Worm (Caenorhabditis elegans) whole organism, L4 larva: ENCODE measurements around the gene ZK546.2.

Experiments used
- F26F4.8 ChIP-seq: fragments of 200-800 bp; sonication (Bioruptor generic); conservative IDR thresholded peaks from 2 replicates; pipeline ENCODE4 v1.3.6; 2022; ENCODE audit warnings: missing genetic modification characterization, missing compliant biosample characterization
- R02D3.7 ChIP-seq: fragments of 150-350 bp; sonication (generic microtip); optimal IDR thresholded peaks from 3 replicates; lab custom pipeline; 2014; ENCODE audit warnings: missing biosample characterization, missing genetic modification characterization
- Y48G9A.11 ChIP-seq: fragments of 200-800 bp; sonication (Bioruptor generic); IDR thresholded peaks from 2 replicates; pipeline ENCODE4 v1.3.6; 2022; ENCODE audit warnings: missing genetic modification reagents, missing genetic modification characterization, missing compliant biosample characterization
- Y75B8A.6 ChIP-seq: fragments of 200-800 bp; sonication (Bioruptor generic); IDR thresholded peaks from 2 replicates; pipeline ENCODE4 v1.3.6; 2022; ENCODE audit warnings: missing genetic modification reagents, missing genetic modification characterization, missing compliant biosample characterization
- ZK337.2 ChIP-seq: fragments of 200-800 bp; sonication (Bioruptor generic); IDR thresholded peaks from 2 replicates; pipeline ENCODE4 v1.3.6; 2022; ENCODE audit warnings: missing genetic modification reagents, missing genetic modification characterization, missing compliant biosample characterization
- aha-1 ChIP-seq: fragments of 150-350 bp; peaks from one replicate; lab custom pipeline; 2014; ENCODE audit warnings: missing biosample characterization, missing genetic modification characterization
- attf-4 ChIP-seq: sonication (generic microtip); optimal IDR thresholded peaks from 3 replicates; lab custom pipeline; 2017; ENCODE audit warnings: missing biosample characterization, missing genetic modification characterization
- ceh-20 ChIP-seq: fragments of 200-800 bp; sonication (Bioruptor generic); IDR thresholded peaks from 2 replicates; pipeline ENCODE4 v1.3.6; 2022; ENCODE audit warnings: missing genetic modification reagents, missing genetic modification characterization, missing compliant biosample characterization
- ceh-28 ChIP-seq: fragments of 150-350 bp; optimal IDR thresholded peaks from 2 replicates; lab custom pipeline; 2014; ENCODE audit warnings: missing biosample characterization, missing genetic modification reagents, missing genetic modification characterization
- ceh-32 ChIP-seq: sonication (generic microtip); optimal IDR thresholded peaks from 2 replicates; lab custom pipeline; 2016; ENCODE audit warnings: mild to moderate bottlenecking, missing genetic modification characterization, missing compliant biosample characterization; ENCODE audit not compliant: poor library complexity
- ceh-82 ChIP-seq: sonication (generic microtip); optimal IDR thresholded peaks from 2 replicates; lab custom pipeline; 2017; ENCODE audit warnings: missing biosample characterization, missing genetic modification characterization
- cey-2 ChIP-seq: sonication (generic microtip); optimal IDR thresholded peaks from 3 replicates; lab custom pipeline; 2017; ENCODE audit warnings: missing genetic modification characterization, mild to moderate bottlenecking, missing compliant biosample characterization, antibody characterized with exemption, borderline replicate concordance; ENCODE audit not compliant: insufficient read depth
- ctbp-1 ChIP-seq: fragments of 200-800 bp; sonication (Bioruptor generic); IDR thresholded peaks from 2 replicates; pipeline ENCODE4 v1.3.6; 2022; ENCODE audit warnings: missing genetic modification reagents, missing genetic modification characterization, missing compliant biosample characterization
- daf-16 ChIP-seq, 3 experiments: sonication (generic microtip); optimal IDR thresholded peaks; 2 replicates each; lab custom pipeline; 2016 to 2017; ENCODE audit warnings: missing genetic modification characterization in 3 of 3, missing genetic modification reagents in 3 of 3, mild to moderate bottlenecking in 2 of 3, missing compliant biosample characterization in 2 of 3, missing biosample characterization in 1 of 3, moderate library complexity in 1 of 3
- daf-19 ChIP-seq: fragments of 200-800 bp; sonication (Bioruptor generic); conservative IDR thresholded peaks from 2 replicates; pipeline ENCODE4 v1.3.6; 2022; ENCODE audit warnings: missing genetic modification characterization, missing compliant biosample characterization
- dmd-8 ChIP-seq: fragments of 200-800 bp; sonication (Bioruptor generic); IDR thresholded peaks from 2 replicates; pipeline ENCODE4 v1.3.6; 2022; ENCODE audit warnings: missing genetic modification characterization, missing compliant biosample characterization
- dpl-1 ChIP-seq: fragments of 150-350 bp; optimal IDR thresholded peaks from 2 replicates; lab custom pipeline; 2014; ENCODE audit warnings: missing biosample characterization, missing genetic modification reagents, missing genetic modification characterization
- dve-1 ChIP-seq: sonication (generic microtip); optimal IDR thresholded peaks from 2 replicates; lab custom pipeline; 2017; ENCODE audit warnings: antibody characterized with exemption, mild to moderate bottlenecking, missing genetic modification characterization, missing compliant biosample characterization; ENCODE audit not compliant: insufficient read depth
- egl-27 ChIP-seq: sonication (generic microtip); optimal IDR thresholded peaks from 3 replicates; lab custom pipeline; 2017; ENCODE audit warnings: missing biosample characterization, missing genetic modification reagents, missing genetic modification characterization
- fkh-10 ChIP-seq: fragments of 150-350 bp; optimal IDR thresholded peaks from 2 replicates; lab custom pipeline; 2014; ENCODE audit warnings: missing biosample characterization, missing genetic modification reagents, missing genetic modification characterization
- fos-1 ChIP-seq: fragments of 150-350 bp; optimal IDR thresholded peaks from 2 replicates; lab custom pipeline; 2014; ENCODE audit warnings: missing biosample characterization, missing genetic modification characterization
- hif-1 ChIP-seq, 2 experiments: sonication (generic microtip); optimal IDR thresholded peaks; 2 replicates each; lab custom pipeline; 2016 to 2017; ENCODE audit warnings: missing compliant biosample characterization in 2 of 2, missing genetic modification characterization in 2 of 2, missing genetic modification reagents in 2 of 2, missing genotype in 2 of 2, mild to moderate bottlenecking in 1 of 2
- hlh-11 ChIP-seq: fragments of 200-800 bp; sonication (Bioruptor generic); optimal IDR thresholded peaks from 2 replicates; lab custom pipeline; 2018; ENCODE audit warnings: mild to moderate bottlenecking, missing genetic modification characterization, missing compliant biosample characterization
- hlh-30 ChIP-seq: sonication (generic microtip); optimal IDR thresholded peaks from 2 replicates; lab custom pipeline; 2017; ENCODE audit warnings: antibody characterized with exemption, mild to moderate bottlenecking, missing genetic modification characterization, missing compliant biosample characterization; ENCODE audit not compliant: insufficient read depth
- lim-7 ChIP-seq: fragments of 200-800 bp; sonication (Bioruptor generic); IDR thresholded peaks from 2 replicates; pipeline ENCODE4 v1.3.6; 2022; ENCODE audit warnings: missing genetic modification characterization, missing compliant biosample characterization
- lin-13 ChIP-seq: fragments of 150-350 bp; optimal IDR thresholded peaks from 2 replicates; lab custom pipeline; 2014; ENCODE audit warnings: missing biosample characterization, missing genetic modification reagents, missing genetic modification characterization
- lin-38 ChIP-seq: fragments of 200-800 bp; sonication (Bioruptor generic); IDR thresholded peaks from 2 replicates; pipeline ENCODE4 v1.3.6; 2022; ENCODE audit warnings: missing genetic modification reagents, missing genetic modification characterization, missing compliant biosample characterization
- lin-39 ChIP-seq: fragments of 150-350 bp; optimal IDR thresholded peaks from 2 replicates; lab custom pipeline; 2014; ENCODE audit warnings: missing biosample characterization, missing genetic modification reagents, missing genetic modification characterization
- lsy-2 ChIP-seq, 2 experiments: fragments of 150-350 bp in 1 of 2; sonication (generic microtip) in 1 of 2; optimal IDR thresholded peaks; 2 replicates each; lab custom pipeline; 2014 to 2017; ENCODE audit warnings: missing biosample characterization in 2 of 2, missing genetic modification characterization in 2 of 2
- madf-5 ChIP-seq, 2 experiments: fragments of 200-800 bp; sonication (Bioruptor generic); IDR thresholded peaks; 2 replicates each; pipeline ENCODE4 v1.3.6; 2022; ENCODE audit warnings: missing compliant biosample characterization in 2 of 2, missing genetic modification characterization in 2 of 2
- madf-9 ChIP-seq: fragments of 200-800 bp; sonication (Bioruptor generic); conservative IDR thresholded peaks from 2 replicates; pipeline ENCODE4 v1.3.6; 2022; ENCODE audit warnings: missing genetic modification reagents, missing genetic modification characterization, missing compliant biosample characterization
- mdl-1 ChIP-seq, 2 experiments: fragments of 150-350 bp in 1 of 2; sonication (generic microtip) in 1 of 2; optimal IDR thresholded peaks; 2 replicates each; lab custom pipeline; 2014 to 2017; ENCODE audit warnings: missing biosample characterization in 2 of 2, missing genetic modification characterization in 2 of 2
- mxl-3 ChIP-seq: fragments of 200-800 bp; sonication (Bioruptor generic); optimal IDR thresholded peaks from 2 replicates; lab custom pipeline; 2018; ENCODE audit warnings: mild to moderate bottlenecking, missing genetic modification characterization, missing compliant biosample characterization
- nhr-10 ChIP-seq: fragments of 150-350 bp; optimal IDR thresholded peaks from 2 replicates; lab custom pipeline; 2014; ENCODE audit warnings: missing biosample characterization, missing genetic modification characterization
- nhr-102 ChIP-seq: sonication (generic microtip); optimal IDR thresholded peaks from 2 replicates; lab custom pipeline; 2016; ENCODE audit warnings: mild to moderate bottlenecking, missing genetic modification characterization, moderate library complexity, missing compliant biosample characterization
- nhr-41 ChIP-seq: fragments of 200-800 bp; sonication (Bioruptor generic); IDR thresholded peaks from 2 replicates; pipeline ENCODE4 v1.3.6; 2022; ENCODE audit warnings: missing genetic modification reagents, missing genetic modification characterization, missing compliant biosample characterization
- nhr-42 ChIP-seq: fragments of 200-800 bp; sonication (Bioruptor generic); IDR thresholded peaks from 2 replicates; pipeline ENCODE4 v1.3.6; 2022; ENCODE audit warnings: missing genetic modification characterization, missing compliant biosample characterization
- nhr-6 ChIP-seq: fragments of 150-350 bp; optimal IDR thresholded peaks from 2 replicates; lab custom pipeline; 2014; ENCODE audit warnings: missing biosample characterization, missing genetic modification characterization
- nhr-76 ChIP-seq: fragments of 150-350 bp; optimal IDR thresholded peaks from 2 replicates; lab custom pipeline; 2014; ENCODE audit warnings: missing biosample characterization, missing genetic modification characterization
- nhr-77 ChIP-seq: fragments of 150-350 bp; optimal IDR thresholded peaks from 2 replicates; lab custom pipeline; 2014; ENCODE audit warnings: missing biosample characterization, missing genetic modification characterization
- pqm-1 ChIP-seq: sonication (generic microtip); optimal IDR thresholded peaks from 2 replicates; lab custom pipeline; 2017; ENCODE audit warnings: missing biosample characterization, missing genetic modification characterization
- saeg-2 ChIP-seq: fragments of 200-800 bp; sonication (Bioruptor generic); IDR thresholded peaks from 2 replicates; pipeline ENCODE4 v1.3.6; 2022; ENCODE audit warnings: missing genetic modification reagents, missing genetic modification characterization, missing compliant biosample characterization
- snpc-1.2 ChIP-seq: fragments of 200-800 bp; sonication (Bioruptor generic); IDR thresholded peaks from 2 replicates; pipeline ENCODE4 v1.3.6; 2022; ENCODE audit warnings: missing genetic modification reagents, missing genetic modification characterization, missing compliant biosample characterization
- unc-130 ChIP-seq: sonication (generic microtip); optimal IDR thresholded peaks from 2 replicates; lab custom pipeline; 2016; ENCODE audit warnings: missing genetic modification reagents, missing genetic modification characterization, missing compliant biosample characterization
- zfp-3 ChIP-seq: fragments of 200-800 bp; sonication (Bioruptor generic); conservative IDR thresholded peaks from 2 replicates; pipeline ENCODE4 v1.3.6; 2022; ENCODE audit warnings: missing genetic modification reagents, missing genetic modification characterization, missing compliant biosample characterization
- zip-11 ChIP-seq: fragments of 200-800 bp; sonication (Bioruptor generic); IDR thresholded peaks from 2 replicates; pipeline ENCODE4 v1.3.6; 2022; ENCODE audit warnings: missing genetic modification characterization, missing compliant biosample characterization
- ztf-11 ChIP-seq: fragments of 150-350 bp; optimal IDR thresholded peaks from 2 replicates; lab custom pipeline; 2014; ENCODE audit warnings: missing biosample characterization, missing genetic modification characterization

Gene ZK546.2

ce11 chrII:4992977-4993376 is 47.1 kb downstream of the ZK546.2 start, which contains the start of gene pigb-1:
Gene pigb-1 (minus strand): TSS chrII:4993077.
- TF ChIP-seq nhr-10 (tag; lab: Kevin White, UChicago) (no peak), cey-2 (tag; lab: Kevin White, UChicago) (no peak), ceh-32 (tag; lab: Kevin White, UChicago) (no peak), F26F4.8 (GFP tag; lab: Robert Waterston, UW) (no peak), ctbp-1 (0 out of 2 replicates have a peak, but pooled peaks have one; percentile 19), nhr-76 (tag; lab: Kevin White, UChicago) (no peak), mxl-3 (GFP tag; lab: Kevin White, UChicago) (no peak), nhr-102 (tag; lab: Kevin White, UChicago) (no peak)

DNA sequence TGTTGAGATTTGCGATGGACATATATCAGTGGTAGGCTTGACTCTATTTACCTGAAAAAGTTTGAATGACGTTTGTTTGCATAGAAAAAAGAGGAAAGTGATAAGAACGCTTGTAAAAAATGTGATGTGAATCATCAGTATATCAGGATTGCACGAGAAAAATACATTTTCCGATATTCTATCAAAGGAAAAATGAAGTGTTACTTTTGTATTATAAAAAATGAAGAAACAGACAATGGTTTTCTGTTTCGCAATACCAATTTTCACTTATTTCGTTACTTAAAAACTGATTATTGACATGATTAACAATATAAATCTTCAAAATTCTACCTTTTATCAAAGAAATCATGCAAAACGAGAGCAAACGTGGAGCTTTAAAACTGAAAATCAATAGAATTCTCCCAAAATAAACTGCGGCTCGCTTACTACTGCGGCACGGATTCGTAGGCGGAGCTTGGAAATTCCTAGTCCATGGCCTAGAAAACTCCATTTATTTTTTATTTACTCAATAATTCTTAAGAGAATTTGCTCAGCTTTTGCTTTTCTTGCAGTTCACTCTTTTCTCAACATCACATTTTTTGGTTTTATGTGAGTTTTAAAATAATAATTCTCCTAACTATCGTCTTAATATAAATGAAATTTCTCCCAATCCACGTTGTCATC is 47.8 kb downstream of the ZK546.2 start, which contains the start of the genes eif-1 and vps-24:
TSS of gene eif-1 (minus strand) at position 51 of the 663 bp plus-strand sequence.
TSS of gene vps-24 (plus strand) at position 469 of the 663 bp plus-strand sequence.
- peak in 1 of 2 experiments; percentile 62 for TF ChIP-seq lsy-2 (tag; optimal IDR thresholded peaks at IDR 0.05; lab: Kevin White, UChicago)
- peak; percentile 48 for TF ChIP-seq lin-13 (GFP tag; lab: Kevin White, UChicago)
- TF ChIP-seq snpc-1.2 (GFP tag; lab: Robert Waterston, UW), result no peak
- TF ChIP-seq pqm-1 (tag; lab: Kevin White, UChicago), result no peak
- no peak for TF ChIP-seq attf-4 (tag; lab: Kevin White, UChicago)
- no peak for TF ChIP-seq dmd-8 (GFP tag; lab: Robert Waterston, UW)
- TF ChIP-seq dve-1, result peak; percentile 16
- no peak for TF ChIP-seq hlh-30 (tag; lab: Kevin White, UChicago)
- TF ChIP-seq ceh-28 (tag; lab: Kevin White, UChicago), result no peak
- no peak for TF ChIP-seq madf-5 (GFP tag; IDR thresholded peaks at IDR 0.05; lab: Robert Waterston, UW)
- TF ChIP-seq fkh-10 (GFP tag; lab: Kevin White, UChicago), result peak; percentile 31
- no peak for TF ChIP-seq R02D3.7 (tag; lab: Kevin White, UChicago)
- TF ChIP-seq ztf-11, result no peak
- no peak for TF ChIP-seq ceh-20 (GFP tag; lab: Robert Waterston, UW)
- TF ChIP-seq lin-39 (tag; lab: Kevin White, UChicago), result no peak
- no peak for TF ChIP-seq fos-1
- TF ChIP-seq nhr-76 (tag; lab: Kevin White, UChicago), result no peak
- TF ChIP-seq madf-9 (GFP tag; lab: Robert Waterston, UW), result no peak
- TF ChIP-seq daf-16 (GFP tag; optimal IDR thresholded peaks at IDR 0.05; lab: Kevin White, UChicago), result no peak
- peak; percentile 47 for TF ChIP-seq daf-16 (tag; optimal IDR thresholded peaks at IDR 0.05; lab: Kevin White, UChicago)
- TF ChIP-seq zfp-3 (GFP tag; lab: Robert Waterston, UW), result no peak
- peak; percentile 59 for TF ChIP-seq nhr-6 (tag; lab: Kevin White, UChicago)
- no peak for TF ChIP-seq ceh-32 (tag; lab: Kevin White, UChicago)
- no peak for TF ChIP-seq ZK337.2
- no peak for TF ChIP-seq nhr-77 (tag; lab: Kevin White, UChicago)
- TF ChIP-seq egl-27 (tag; lab: Kevin White, UChicago), result no peak
- TF ChIP-seq ceh-82 (tag; lab: Kevin White, UChicago), result no peak
- TF ChIP-seq saeg-2 (GFP tag; lab: Robert Waterston, UW), result no peak
- TF ChIP-seq F26F4.8 (GFP tag; lab: Robert Waterston, UW), result no peak
- TF ChIP-seq unc-130 (GFP tag; lab: Kevin White, UChicago), result peak; percentile 83
- no peak for TF ChIP-seq hlh-11
- TF ChIP-seq ctbp-1, result no peak
- TF ChIP-seq aha-1, result peak; percentile 95
- no peak for TF ChIP-seq daf-19 (GFP tag; lab: Robert Waterston, UW)
- TF ChIP-seq nhr-41 (GFP tag; lab: Robert Waterston, UW), result no peak
- peak; percentile 24 for TF ChIP-seq mxl-3 (GFP tag; lab: Kevin White, UChicago)
- TF ChIP-seq Y48G9A.11 (GFP tag; lab: Robert Waterston, UW), result 0 out of 2 replicates have a peak, but pooled peaks have one; percentile 20
- TF ChIP-seq mdl-1 (tag; optimal IDR thresholded peaks at IDR 0.05; lab: Kevin White, UChicago), result no peak
- TF ChIP-seq Y75B8A.6 (GFP tag; lab: Robert Waterston, UW), result no peak
- no peak for TF ChIP-seq nhr-42 (GFP tag; lab: Robert Waterston, UW)
- TF ChIP-seq zip-11 (GFP tag; lab: Robert Waterston, UW), result no peak
- TF ChIP-seq hif-1 (tag; optimal IDR thresholded peaks at IDR 0.05; lab: Kevin White, UChicago), result peak in 1 of 2 experiments; percentile 68
- TF ChIP-seq lim-7 (GFP tag; lab: Robert Waterston, UW), result no peak
- peak; percentile 71 for TF ChIP-seq dpl-1 (GFP tag; lab: Kevin White, UChicago)
- peak; percentile 52 for TF ChIP-seq lin-38 (GFP tag; lab: Robert Waterston, UW)
